Worm (Caenorhabditis elegans) whole organism, L3 larva: Measurements from ENCODE around the gene F59E12.8.

ENCODE experiments used
- ama-1 ChIP-seq: fragments of 150-350 bp; optimal IDR thresholded peaks from 2 replicates; lab custom pipeline; 2018
- elt-3 ChIP-seq, 3 experiments: fragments of 150-350 bp in 1 of 3; sonication (generic microtip) in 2 of 3; optimal IDR thresholded peaks; 2 replicates in 2 of 3; 4 replicates in 1 of 3; lab custom pipeline; 2014 to 2017; ENCODE audit warnings: missing biosample characterization in 3 of 3, missing genetic modification characterization in 3 of 3
- jun-1 ChIP-seq: fragments of 150-350 bp; optimal IDR thresholded peaks from 2 replicates; lab custom pipeline; 2014; ENCODE audit warnings: missing biosample characterization, missing genetic modification reagents, missing genetic modification characterization
- pha-4 ChIP-seq: fragments of 150-350 bp; optimal IDR thresholded peaks from 2 replicates; lab custom pipeline; 2014; ENCODE audit warnings: missing biosample characterization, missing genetic modification reagents, missing genetic modification characterization
- ztf-11 ChIP-seq: fragments of 150-350 bp; optimal IDR thresholded peaks from 2 replicates; lab custom pipeline; 2014; ENCODE audit warnings: missing biosample characterization, missing genetic modification characterization
- ztf-4 ChIP-seq: fragments of 150-350 bp; optimal IDR thresholded peaks from 2 replicates; lab custom pipeline; 2014; ENCODE audit warnings: missing biosample characterization, missing genetic modification characterization

Gene F59E12.8

DNA sequence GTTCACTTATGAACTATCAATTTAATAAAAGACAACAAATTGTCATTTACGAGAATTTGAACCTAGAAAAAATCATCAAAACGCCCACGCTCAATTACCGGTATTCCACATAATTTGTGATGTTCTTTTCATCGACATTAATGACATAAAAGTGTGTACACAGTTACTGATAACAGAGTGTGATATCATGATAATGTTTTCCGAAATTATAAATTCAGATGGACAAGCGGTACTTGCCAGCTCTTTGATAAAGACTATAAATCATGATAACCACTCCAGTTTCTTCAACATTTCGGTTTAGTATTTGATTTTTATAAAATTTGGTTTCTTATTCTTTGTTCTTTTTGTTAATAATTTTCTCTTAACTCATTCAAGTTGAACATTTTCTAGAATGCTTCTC lies 50.9 kb downstream of the F59E12.8 start, which contains the start of gene lys-8 (continued):
- TF ChIP-seq pha-4 (tag; lab: Kevin White, UChicago) = peak; percentile 65
- TF ChIP-seq elt-3 (tag; optimal IDR thresholded peaks at IDR 0.05; lab: Kevin White, UChicago) = no peak
- no peak for TF ChIP-seq ztf-4 (tag; lab: Kevin White, UChicago)
- peak; percentile 52 for TF ChIP-seq jun-1 (tag; lab: Kevin White, UChicago)
- no peak for TF ChIP-seq ztf-11
- no peak for TF ChIP-seq ama-1 (lab: Kevin White, UChicago)
